Worm (Caenorhabditis elegans) whole organism, L1 larva: Measurements from ENCODE around the gene D1086.1.

ENCODE experiments used
- aha-1 ChIP-seq: fragments of 150-350 bp; optimal IDR thresholded peaks from 2 replicates; lab custom pipeline; 2014; ENCODE audit warnings: missing biosample characterization, missing genetic modification characterization
- egl-27 ChIP-seq, 2 experiments: fragments of 150-350 bp in 1 of 2; sonication (generic microtip); optimal IDR thresholded peaks; 3 replicates each; lab custom pipeline; 2017 to 2018; ENCODE audit warnings: missing biosample characterization in 2 of 2, missing genetic modification characterization in 2 of 2, missing genetic modification reagents in 2 of 2
- lin-13 ChIP-seq: fragments of 150-350 bp; optimal IDR thresholded peaks from 2 replicates; lab custom pipeline; 2014; ENCODE audit warnings: missing biosample characterization, missing genetic modification reagents, missing genetic modification characterization
- snpc-4 ChIP-seq: fragments of 150-350 bp; optimal IDR thresholded peaks from 2 replicates; lab custom pipeline; 2014; ENCODE audit warnings: missing biosample characterization, missing genetic modification characterization
- zag-1 ChIP-seq: fragments of 150-350 bp; optimal IDR thresholded peaks from 2 replicates; lab custom pipeline; 2014; ENCODE audit warnings: missing biosample characterization, missing genetic modification characterization

- TF ChIP-seq egl-27 (tag; optimal IDR thresholded peaks at IDR 0.05; lab: Kevin White, UChicago) (no peak), zag-1 (no peak), snpc-4 (tag; lab: Kevin White, UChicago) (no peak), aha-1 (no peak), lin-13 (GFP tag; lab: Kevin White, UChicago) (no peak)
Observed at ce11 chrV:14149125-14149524, 50.5 kb downstream of the D1086.1 start.
